Fruit fly (Drosophila melanogaster) whole organism, prepupa: ENCODE data around the gene CG15767.

ENCODE experiments used
- CG3032 ChIP-seq: fragments of 200-800 bp; optimal IDR thresholded peaks from 2 replicates; lab custom pipeline; 2019; ENCODE audit warnings: missing biosample characterization, mild to moderate bottlenecking, missing genetic modification characterization, moderate library complexity
- CG31627 ChIP-seq: fragments of 200-800 bp; sonication (Bioruptor generic); optimal IDR thresholded peaks from 3 replicates; lab custom pipeline; 2016; ENCODE audit warnings: missing biosample characterization, missing genetic modification characterization
- CG9139 ChIP-seq: fragments of 200-800 bp; sonication (Bioruptor generic); optimal IDR thresholded peaks from 3 replicates; lab custom pipeline; 2017; ENCODE audit warnings: missing biosample characterization, mild to moderate bottlenecking, missing genetic modification characterization
- Ets96B ChIP-seq: fragments of 200-800 bp; optimal IDR thresholded peaks from 2 replicates; lab custom pipeline; 2019; ENCODE audit warnings: missing biosample characterization, mild to moderate bottlenecking, missing genetic modification characterization, moderate library complexity
- Lpt ChIP-seq: fragments of 200-800 bp; sonication (Bioruptor generic); optimal IDR thresholded peaks from 3 replicates; lab custom pipeline; 2016; ENCODE audit warnings: missing biosample characterization, missing genetic modification characterization
- OdsH ChIP-seq: fragments of 200-800 bp; sonication (Bioruptor generic); optimal IDR thresholded peaks from 3 replicates; lab custom pipeline; 2016; ENCODE audit warnings: missing biosample characterization, missing genetic modification characterization
- Sox15 ChIP-seq: fragments of 200-800 bp; sonication (Bioruptor generic); optimal IDR thresholded peaks from 3 replicates; lab custom pipeline; 2016; ENCODE audit warnings: missing biosample characterization, missing genetic modification characterization
- esn ChIP-seq: fragments of 200-800 bp; sonication (Bioruptor generic); optimal IDR thresholded peaks from 2 replicates; lab custom pipeline; 2016; ENCODE audit warnings: missing biosample characterization, mild to moderate bottlenecking, missing genetic modification characterization, moderate library complexity

- TF ChIP-seq CG9139 (no peak), Lpt (GFP tag; lab: Kevin White, UChicago) (no peak), OdsH (GFP tag; lab: Kevin White, UChicago) (no peak), esn (GFP tag; lab: Kevin White, UChicago) (no peak), CG3032 (tag; lab: Kevin White, UChicago) (no peak), Ets96B (tag; lab: Kevin White, UChicago) (no peak), Sox15 (no peak), CG31627 (no peak)
These were observed 29.1 kb downstream of the CG15767 start, which contains the start of gene CG15765 for dm6 chrX:5818428-5818827.
